Fruit fly (Drosophila melanogaster) whole organism, embryonic: Measurements from ENCODE around the gene Smug.

ENCODE experiments used
- CG1024 ChIP-seq: fragments of 200-800 bp; sonication (Bioruptor generic); IDR thresholded peaks from 2 replicates; pipeline ENCODE4 v1.3.6; 2022; ENCODE audit warnings: missing biosample characterization, missing genetic modification characterization
- CG12299 ChIP-seq: fragments of 200-800 bp; sonication (Bioruptor generic); optimal IDR thresholded peaks from 2 replicates; lab custom pipeline; 2018; ENCODE audit warnings: missing biosample characterization, mild to moderate bottlenecking, missing genetic modification characterization
- CG15011 ChIP-seq: fragments of 200-800 bp; sonication (Bioruptor generic); optimal IDR thresholded peaks from 3 replicates; lab custom pipeline; 2018; ENCODE audit warnings: missing biosample characterization, mild to moderate bottlenecking, missing genetic modification characterization
- CG17568 ChIP-seq: fragments of 200-800 bp; sonication (Bioruptor generic); optimal IDR thresholded peaks from 2 replicates; lab custom pipeline; 2018; ENCODE audit warnings: missing biosample characterization, mild to moderate bottlenecking, missing genetic modification characterization, moderate library complexity
- CG17912 ChIP-seq: fragments of 200-800 bp; sonication (Bioruptor generic); optimal IDR thresholded peaks from 2 replicates; lab custom pipeline; 2018; ENCODE audit warnings: missing biosample characterization, mild to moderate bottlenecking, missing genetic modification characterization
- CG18599 ChIP-seq: fragments of 200-800 bp; sonication (Bioruptor generic); optimal IDR thresholded peaks from 3 replicates; lab custom pipeline; 2017; ENCODE audit warnings: missing biosample characterization, missing genetic modification characterization, mild to moderate bottlenecking, moderate library complexity, missing genetic modification reagents
- CG2120 ChIP-seq: fragments of 200-800 bp; sonication (Bioruptor generic); optimal IDR thresholded peaks from 3 replicates; lab custom pipeline; 2016; ENCODE audit warnings: missing biosample characterization, missing genetic modification characterization
- CG2129 ChIP-seq: fragments of 200-800 bp; sonication (Bioruptor generic); IDR thresholded peaks from 2 replicates; pipeline ENCODE4 v1.3.6; 2022; ENCODE audit warnings: missing biosample characterization, missing genetic modification characterization; ENCODE audit not compliant: partially characterized antibody
- CG2889 ChIP-seq: fragments of 200-800 bp; sonication (Bioruptor generic); IDR thresholded peaks from 3 replicates; pipeline ENCODE4 v1.3.6; 2022; ENCODE audit warnings: missing biosample characterization, missing genetic modification characterization
- CG32532 ChIP-seq: fragments of 200-800 bp; sonication (Bioruptor generic); IDR thresholded peaks from 2 replicates; pipeline ENCODE4 v1.3.6; 2022; ENCODE audit warnings: missing biosample characterization, missing genetic modification characterization
- CG34224 ChIP-seq: fragments of 200-800 bp; sonication (Bioruptor generic); IDR thresholded peaks from 3 replicates; pipeline ENCODE4 v1.3.6; 2022; ENCODE audit warnings: missing biosample characterization, missing genetic modification characterization; ENCODE audit not compliant: partially characterized antibody
- CG34376 ChIP-seq: fragments of 200-800 bp; sonication (Bioruptor generic); optimal IDR thresholded peaks from 2 replicates; lab custom pipeline; 2018; ENCODE audit warnings: missing biosample characterization, mild to moderate bottlenecking, missing genetic modification characterization
- CG3838 ChIP-seq: fragments of 200-800 bp; sonication (Bioruptor generic); optimal IDR thresholded peaks from 3 replicates; lab custom pipeline; 2016; ENCODE audit warnings: missing biosample characterization, missing genetic modification characterization
- CG6689 ChIP-seq: fragments of 200-800 bp; sonication (Bioruptor generic); IDR thresholded peaks from 2 replicates; pipeline ENCODE4 v1.3.6; 2022; ENCODE audit warnings: missing biosample characterization, missing genetic modification characterization
- CG7963 ChIP-seq: fragments of 200-800 bp; sonication (Bioruptor generic); IDR thresholded peaks from 3 replicates; pipeline ENCODE4 v1.3.6; 2022; ENCODE audit warnings: missing biosample characterization, missing genetic modification characterization; ENCODE audit not compliant: partially characterized antibody
- CG8478 ChIP-seq: fragments of >200 bp; optimal IDR thresholded peaks from 2 replicates; lab custom pipeline; 2018
- CG9215 ChIP-seq: fragments of 200-800 bp; sonication (Bioruptor generic); IDR thresholded peaks from 2 replicates; pipeline ENCODE4 v1.3.6; 2022; ENCODE audit warnings: missing biosample characterization, missing genetic modification characterization
- CG9932 ChIP-seq: fragments of 200-800 bp; sonication (Bioruptor generic); IDR thresholded peaks from 2 replicates; pipeline ENCODE4 v1.3.6; 2022; ENCODE audit warnings: missing biosample characterization, missing genetic modification characterization
- D19B ChIP-seq: fragments of 200-800 bp; sonication (Bioruptor generic); optimal IDR thresholded peaks from 2 replicates; lab custom pipeline; 2017; ENCODE audit warnings: missing biosample characterization, mild to moderate bottlenecking, missing genetic modification characterization
- Dll ChIP-seq: fragments of 200-800 bp; sonication (Bioruptor generic); IDR thresholded peaks from 4 replicates; pipeline ENCODE4 v1.3.6; 2022; ENCODE audit warnings: missing biosample characterization, missing genetic modification characterization; ENCODE audit not compliant: partially characterized antibody
- Doc2 ChIP-seq: fragments of 200-800 bp; sonication (Bioruptor generic); IDR thresholded peaks from 2 replicates; pipeline ENCODE4 v1.3.6; 2022; ENCODE audit warnings: missing biosample characterization, missing genetic modification characterization
- E2f1 ChIP-seq: fragments of 200-800 bp; sonication (Bioruptor generic); IDR thresholded peaks from 2 replicates; pipeline ENCODE4 v1.3.6; 2022; ENCODE audit warnings: missing biosample characterization, missing genetic modification characterization
- Hey ChIP-seq: fragments of 200-800 bp; sonication (Bioruptor generic); optimal IDR thresholded peaks from 3 replicates; lab custom pipeline; 2018; ENCODE audit warnings: missing biosample characterization, mild to moderate bottlenecking, missing genetic modification characterization
- Lhr ChIP-seq: fragments of 200-800 bp; sonication (Bioruptor generic); optimal IDR thresholded peaks from 3 replicates; lab custom pipeline; 2017; ENCODE audit warnings: mild to moderate bottlenecking, missing biosample characterization, missing genetic modification reagents, missing genetic modification characterization
- Six4 ChIP-seq: fragments of 200-800 bp; sonication (Bioruptor generic); optimal IDR thresholded peaks from 2 replicates; lab custom pipeline; 2016; ENCODE audit warnings: missing biosample characterization, missing genetic modification characterization
- Sox102F ChIP-seq: fragments of 200-800 bp; sonication (Bioruptor generic); optimal IDR thresholded peaks from 2 replicates; lab custom pipeline; 2018; ENCODE audit warnings: missing biosample characterization, mild to moderate bottlenecking, missing genetic modification characterization, moderate library complexity
- Taf1 ChIP-seq: fragments of 200-800 bp; sonication (Bioruptor generic); IDR thresholded peaks from 2 replicates; pipeline ENCODE4 v1.3.6; 2022; ENCODE audit warnings: missing biosample characterization, missing genetic modification characterization
- ab ChIP-seq: fragments of 200-800 bp; sonication (Bioruptor generic); optimal IDR thresholded peaks from 2 replicates; lab custom pipeline; 2016; ENCODE audit warnings: missing biosample characterization, missing genetic modification characterization
- ap ChIP-seq: fragments of 200-800 bp; sonication (Bioruptor generic); IDR thresholded peaks from 2 replicates; pipeline ENCODE4 v1.3.6; 2022; ENCODE audit warnings: missing biosample characterization, missing genetic modification characterization
- az2 ChIP-seq: fragments of 200-800 bp; sonication (Bioruptor generic); optimal IDR thresholded peaks from 3 replicates; lab custom pipeline; 2016; ENCODE audit warnings: missing biosample characterization, missing genetic modification characterization
- bbx ChIP-seq: fragments of 200-800 bp; sonication (Bioruptor generic); IDR thresholded peaks from 2 replicates; pipeline ENCODE4 v1.3.6; 2022; ENCODE audit warnings: missing biosample characterization, missing genetic modification characterization; ENCODE audit not compliant: partially characterized antibody
- btn ChIP-seq: fragments of 200-800 bp; sonication (Bioruptor generic); optimal IDR thresholded peaks from 2 replicates; lab custom pipeline; 2016; ENCODE audit warnings: missing biosample characterization, missing genetic modification characterization
- chinmo ChIP-seq: fragments of 200-800 bp; sonication (Bioruptor generic); IDR thresholded peaks from 4 replicates; pipeline ENCODE4 v1.3.6; 2022; ENCODE audit warnings: missing biosample characterization, missing genetic modification characterization; ENCODE audit not compliant: partially characterized antibody
- crp ChIP-seq, 2 experiments: fragments of 200-800 bp; sonication (Bioruptor generic); optimal IDR thresholded peaks; 2 replicates in 1 of 2; 3 replicates in 1 of 2; lab custom pipeline; 2017; ENCODE audit warnings: missing biosample characterization in 2 of 2, missing genetic modification characterization in 2 of 2, mild to moderate bottlenecking in 1 of 2, moderate library complexity in 1 of 2
- cwo ChIP-seq: fragments of 200-800 bp; sonication (Bioruptor generic); optimal IDR thresholded peaks from 3 replicates; lab custom pipeline; 2017; ENCODE audit warnings: missing biosample characterization, missing genetic modification characterization, mild to moderate bottlenecking, moderate library complexity, missing genetic modification reagents
- dysf ChIP-seq: fragments of 200-800 bp; sonication (Bioruptor generic); IDR thresholded peaks from 3 replicates; pipeline ENCODE4 v1.3.6; 2022; ENCODE audit warnings: missing biosample characterization, missing genetic modification characterization
- en ChIP-seq: fragments of 200-800 bp; sonication (Bioruptor generic); optimal IDR thresholded peaks from 2 replicates; lab custom pipeline; 2016; ENCODE audit warnings: missing biosample characterization, missing genetic modification characterization
- exex ChIP-seq: fragments of 200-800 bp; sonication (Bioruptor generic); optimal IDR thresholded peaks from 4 replicates; lab custom pipeline; 2018; ENCODE audit warnings: missing biosample characterization, mild to moderate bottlenecking, missing genetic modification characterization, moderate library complexity
- fd64A ChIP-seq: fragments of 200-800 bp; sonication (Bioruptor generic); optimal IDR thresholded peaks from 3 replicates; lab custom pipeline; 2018; ENCODE audit warnings: missing biosample characterization, mild to moderate bottlenecking, missing genetic modification characterization
- fru ChIP-seq: fragments of >200 bp; optimal IDR thresholded peaks from 2 replicates; lab custom pipeline; 2017
- lbe ChIP-seq: fragments of 200-800 bp; sonication (Bioruptor generic); optimal IDR thresholded peaks from 2 replicates; lab custom pipeline; 2016; ENCODE audit warnings: missing biosample characterization, mild to moderate bottlenecking, missing genetic modification characterization
- nau ChIP-seq: fragments of 200-800 bp; sonication (Bioruptor generic); optimal IDR thresholded peaks from 3 replicates; lab custom pipeline; 2017; ENCODE audit warnings: missing biosample characterization, mild to moderate bottlenecking, missing genetic modification characterization, missing genetic modification reagents
- onecut ChIP-seq: fragments of 200-800 bp; sonication (Bioruptor generic); IDR thresholded peaks from 2 replicates; pipeline ENCODE4 v1.3.6; 2022; ENCODE audit warnings: missing biosample characterization, missing genetic modification characterization
- row ChIP-seq: fragments of 200-800 bp; sonication (Bioruptor generic); IDR thresholded peaks from 3 replicates; pipeline ENCODE4 v1.3.6; 2022; ENCODE audit warnings: missing biosample characterization, missing genetic modification characterization
- slbo ChIP-seq: fragments of 200-800 bp; sonication (Bioruptor generic); IDR thresholded peaks from 2 replicates; pipeline ENCODE4 v1.3.6; 2022; ENCODE audit warnings: missing biosample characterization, missing genetic modification characterization
- so ChIP-seq: fragments of 200-800 bp; sonication (Bioruptor generic); IDR thresholded peaks from 3 replicates; pipeline ENCODE4 v1.3.6; 2022; ENCODE audit warnings: missing biosample characterization, missing genetic modification characterization
- sqz ChIP-seq: fragments of 200-800 bp; sonication (Bioruptor generic); optimal IDR thresholded peaks from 3 replicates; lab custom pipeline; 2018; ENCODE audit warnings: missing biosample characterization, mild to moderate bottlenecking, missing genetic modification characterization
- vvl ChIP-seq: fragments of 200-800 bp; sonication (Bioruptor generic); IDR thresholded peaks from 2 replicates; pipeline ENCODE4 v1.3.6; 2022; ENCODE audit warnings: missing biosample characterization, missing genetic modification characterization

The Smug gene

dm6 chr3R:17147647-17148244 is 2.6 kb upstream of the Smug start:
- TF ChIP-seq nau (GFP tag; lab: Kevin White, UChicago) (no peak), CG34376 (GFP tag; lab: Kevin White, UChicago) (peak; percentile 14), en (GFP tag; lab: Kevin White, UChicago) (no peak), slbo (GFP tag; lab: Robert Waterston, UW) (no peak), lbe (GFP tag; lab: Kevin White, UChicago) (no peak), CG3838 (GFP tag; lab: Kevin White, UChicago) (no peak), dysf (GFP tag; lab: Robert Waterston, UW) (no peak), exex (tag; lab: Kevin White, UChicago) (peak; percentile 47), cwo (GFP tag; lab: Kevin White, UChicago) (peak; percentile 94), CG2120 (GFP tag; lab: Kevin White, UChicago) (peak; percentile 10), CG32532 (GFP tag; lab: Robert Waterston, UW) (peak; percentile 32; the same call in 1 of the 2 replicates), btn (GFP tag; lab: Kevin White, UChicago) (no peak), CG18599 (GFP tag; lab: Kevin White, UChicago) (peak; percentile 30), D19B (GFP tag; lab: Kevin White, UChicago) (peak; percentile 85), crp (GFP tag; optimal IDR thresholded peaks at IDR 0.05; lab: Kevin White, UChicago) (no peak), CG9215 (no peak)

DNA sequence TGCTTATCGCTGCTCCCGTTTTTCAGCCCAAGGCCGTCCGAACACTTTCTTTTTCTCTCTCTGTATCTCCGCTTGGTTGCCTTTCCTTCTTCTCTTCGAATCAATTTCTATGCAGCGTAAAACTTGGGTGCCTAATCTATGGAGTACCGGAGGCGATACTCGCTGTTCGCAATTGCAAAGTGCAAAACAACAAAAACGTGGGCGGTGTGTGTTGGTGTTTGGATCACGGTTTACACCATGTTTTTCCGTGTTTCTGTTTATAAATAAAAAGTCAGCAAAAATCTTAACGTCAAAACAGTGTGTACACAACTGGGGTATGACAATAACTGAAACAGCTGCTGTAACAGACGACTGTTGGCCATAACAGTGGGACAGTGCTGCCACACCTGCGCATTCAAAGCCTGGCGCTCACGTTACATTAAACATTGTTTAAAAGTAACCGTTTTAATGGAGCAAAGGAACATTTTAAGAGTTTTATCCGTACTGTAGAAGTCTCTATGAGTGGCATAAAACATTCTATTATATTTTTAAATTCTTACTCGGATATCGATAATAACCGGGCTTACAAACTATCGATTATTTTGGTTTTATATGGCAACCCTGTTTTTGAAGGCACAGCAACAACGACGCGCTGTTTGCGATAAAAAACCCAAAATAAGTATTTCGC is 1.2 kb upstream of the Smug start, which contains the start of the genes m-cup and Det:
TSS of gene m-cup (minus strand) at position 333 of the 667 bp plus-strand sequence.
TSS of gene Det (plus strand) at position 588 of the 667 bp plus-strand sequence.
- no peak for TF ChIP-seq onecut (GFP tag; lab: Robert Waterston, UW)
- no peak for TF ChIP-seq Taf1 (GFP tag; lab: Robert Waterston, UW)
- TF ChIP-seq row (GFP tag; lab: Robert Waterston, UW), result peak; percentile 51
- TF ChIP-seq CG17568 (GFP tag; lab: Kevin White, UChicago), result no peak
- no peak for TF ChIP-seq sqz (GFP tag; lab: Kevin White, UChicago)
- peak; percentile 41; the same call in 1 of the 2 replicates for TF ChIP-seq bbx (GFP tag; lab: Robert Waterston, UW)
- peak; percentile 49 for TF ChIP-seq Lhr (GFP tag; lab: Kevin White, UChicago)
- no peak for TF ChIP-seq CG1024
- no peak for TF ChIP-seq chinmo (GFP tag; lab: Robert Waterston, UW)
- no peak for TF ChIP-seq so (GFP tag; lab: Robert Waterston, UW)
- no peak for TF ChIP-seq az2
- TF ChIP-seq fd64A (GFP tag; lab: Kevin White, UChicago), result no peak
- peak; percentile 58; the same call in 1 of the 2 replicates for TF ChIP-seq CG2129 (GFP tag; lab: Robert Waterston, UW)
- no peak for TF ChIP-seq CG17912 (GFP tag; lab: Kevin White, UChicago)
- TF ChIP-seq CG34224 (GFP tag; lab: Robert Waterston, UW), result peak; percentile 39; the same call in 2 of the 3 replicates
- no peak for TF ChIP-seq CG6689 (GFP tag; lab: Robert Waterston, UW)
- peak; percentile 58; the same call in 1 of the 3 replicates for TF ChIP-seq CG7963 (GFP tag; lab: Robert Waterston, UW)
- TF ChIP-seq ab, result no peak
- TF ChIP-seq E2f1, result no peak
- no peak for TF ChIP-seq Six4 (GFP tag; lab: Kevin White, UChicago)
- TF ChIP-seq Hey (tag; lab: Kevin White, UChicago), result no peak
- TF ChIP-seq CG15011 (GFP tag; lab: Kevin White, UChicago), result no peak
- TF ChIP-seq CG8478 (lab: Kevin White, UChicago), result no peak
- no peak for TF ChIP-seq CG12299 (tag; lab: Kevin White, UChicago)
- TF ChIP-seq Doc2 (GFP tag; lab: Robert Waterston, UW), result no peak
- 0 out of 2 replicates have a peak, but pooled peaks have one; percentile 12 for TF ChIP-seq CG9932 (GFP tag; lab: Robert Waterston, UW)
- 0 out of 2 replicates have a peak, but pooled peaks have one; percentile 3 for TF ChIP-seq vvl (GFP tag; lab: Robert Waterston, UW)
- TF ChIP-seq CG2889 (GFP tag; lab: Robert Waterston, UW), result no peak
- peak; percentile 88 for TF ChIP-seq Dll (GFP tag; lab: Robert Waterston, UW)
- no peak for TF ChIP-seq fru (lab: Kevin White, UChicago)
- TF ChIP-seq Sox102F (GFP tag; lab: Kevin White, UChicago), result no peak
- TF ChIP-seq ap, result no peak
